Fruit fly (Drosophila melanogaster) whole organism, embryonic: ENCODE results near the gene Cad96Cb.

Source experiments
- ATbp ChIP-seq: fragments of 200-800 bp; sonication (Bioruptor generic); optimal IDR thresholded peaks from 2 replicates; lab custom pipeline; 2017; ENCODE audit warnings: missing biosample characterization, mild to moderate bottlenecking, missing genetic modification characterization, missing genetic modification reagents
- Atf6 ChIP-seq: fragments of 200-800 bp; sonication (Bioruptor generic); IDR thresholded peaks from 2 replicates; pipeline ENCODE4 v1.3.6; 2022; ENCODE audit warnings: missing biosample characterization, missing genetic modification characterization
- Bteb2 ChIP-seq: fragments of 200-800 bp; sonication (Bioruptor generic); optimal IDR thresholded peaks from 2 replicates; lab custom pipeline; 2016; ENCODE audit warnings: missing biosample characterization, missing genetic modification characterization
- CG10209 ChIP-seq: fragments of 200-800 bp; sonication (Bioruptor generic); optimal IDR thresholded peaks from 3 replicates; lab custom pipeline; 2017; ENCODE audit warnings: missing biosample characterization, mild to moderate bottlenecking, missing genetic modification characterization, missing genetic modification reagents
- CG10654 ChIP-seq: fragments of 200-800 bp; sonication (Bioruptor generic); optimal IDR thresholded peaks from 2 replicates; lab custom pipeline; 2016; ENCODE audit warnings: missing biosample characterization, missing genetic modification characterization
- CG11504 ChIP-seq: fragments of 200-800 bp; sonication (Bioruptor generic); optimal IDR thresholded peaks from 3 replicates; lab custom pipeline; 2019; ENCODE audit warnings: missing biosample characterization, mild to moderate bottlenecking, missing genetic modification characterization, moderate library complexity
- CG12155 ChIP-seq: fragments of 200-800 bp; sonication (Bioruptor generic); optimal IDR thresholded peaks from 3 replicates; lab custom pipeline; 2016; ENCODE audit warnings: missing biosample characterization, missing genetic modification characterization
- CG1233 ChIP-seq: fragments of 200-800 bp; sonication (Bioruptor generic); optimal IDR thresholded peaks from 4 replicates; lab custom pipeline; 2018; ENCODE audit warnings: missing biosample characterization, mild to moderate bottlenecking, missing genetic modification characterization
- CG15269 ChIP-seq: fragments of 200-800 bp; sonication (Bioruptor generic); optimal IDR thresholded peaks from 2 replicates; lab custom pipeline; 2018; ENCODE audit warnings: missing biosample characterization, mild to moderate bottlenecking, missing genetic modification characterization, moderate library complexity
- CG15514 ChIP-seq: fragments of 200-800 bp; sonication (Bioruptor generic); optimal IDR thresholded peaks from 3 replicates; lab custom pipeline; 2017; ENCODE audit warnings: missing biosample characterization, missing genetic modification characterization, mild to moderate bottlenecking, moderate library complexity, missing genetic modification reagents
- CG15601 ChIP-seq: fragments of 200-800 bp; sonication (Bioruptor generic); optimal IDR thresholded peaks from 3 replicates; lab custom pipeline; 2019; ENCODE audit warnings: missing biosample characterization, mild to moderate bottlenecking, missing genetic modification characterization, moderate library complexity
- CG17186 ChIP-seq: fragments of 200-800 bp; sonication (Bioruptor generic); optimal IDR thresholded peaks from 3 replicates; lab custom pipeline; 2017; ENCODE audit warnings: missing biosample characterization, missing genetic modification reagents, missing genetic modification characterization
- CG17359 ChIP-seq: fragments of 200-800 bp; sonication (Bioruptor generic); optimal IDR thresholded peaks from 3 replicates; lab custom pipeline; 2018; ENCODE audit warnings: missing biosample characterization, mild to moderate bottlenecking, missing genetic modification characterization, moderate library complexity
- CG2199 ChIP-seq: fragments of 200-800 bp; sonication (Bioruptor generic); IDR thresholded peaks from 3 replicates; pipeline ENCODE4 v1.3.6; 2022; ENCODE audit warnings: missing biosample characterization, missing genetic modification characterization
- CG32532 ChIP-seq: fragments of 200-800 bp; sonication (Bioruptor generic); IDR thresholded peaks from 2 replicates; pipeline ENCODE4 v1.3.6; 2022; ENCODE audit warnings: missing biosample characterization, missing genetic modification characterization
- CG3726 ChIP-seq: fragments of 200-800 bp; sonication (Bioruptor generic); IDR thresholded peaks from 3 replicates; pipeline ENCODE4, ENCODE4 v1.3.6; 2022; ENCODE audit warnings: missing biosample characterization, missing genetic modification characterization
- CG42726 ChIP-seq: fragments of 200-800 bp; sonication (Bioruptor generic); IDR thresholded peaks from 2 replicates; pipeline ENCODE4 v1.3.6; 2022; ENCODE audit warnings: missing biosample characterization, missing genetic modification characterization; ENCODE audit not compliant: partially characterized antibody
- CG6813 ChIP-seq: fragments of 200-800 bp; sonication (Bioruptor generic); optimal IDR thresholded peaks from 2 replicates; lab custom pipeline; 2017; ENCODE audit warnings: missing biosample characterization, missing genetic modification characterization, mild to moderate bottlenecking, moderate library complexity, missing genetic modification reagents
- CG7357 ChIP-seq: fragments of 200-800 bp; sonication (Bioruptor generic); IDR thresholded peaks from 3 replicates; pipeline ENCODE4 v1.3.6; 2022; ENCODE audit warnings: missing biosample characterization, missing genetic modification characterization
- CG8290 ChIP-seq, 3 experiments: fragments of 200-800 bp; sonication (Bioruptor generic); optimal IDR thresholded peaks; 2 replicates each; lab custom pipeline; 2016 to 2019; ENCODE audit warnings: missing biosample characterization in 3 of 3, missing genetic modification characterization in 3 of 3, mild to moderate bottlenecking in 2 of 3, moderate library complexity in 1 of 3
- CG8478 ChIP-seq: fragments of >200 bp; optimal IDR thresholded peaks from 2 replicates; lab custom pipeline; 2018
- CG9727 ChIP-seq: fragments of 200-800 bp; sonication (Bioruptor generic); optimal IDR thresholded peaks from 3 replicates; lab custom pipeline; 2017; ENCODE audit warnings: missing biosample characterization, mild to moderate bottlenecking, missing genetic modification characterization
- D19B ChIP-seq: fragments of 200-800 bp; sonication (Bioruptor generic); optimal IDR thresholded peaks from 2 replicates; lab custom pipeline; 2017; ENCODE audit warnings: missing biosample characterization, mild to moderate bottlenecking, missing genetic modification characterization
- Dll ChIP-seq: fragments of 200-800 bp; sonication (Bioruptor generic); IDR thresholded peaks from 4 replicates; pipeline ENCODE4 v1.3.6; 2022; ENCODE audit warnings: missing biosample characterization, missing genetic modification characterization; ENCODE audit not compliant: partially characterized antibody
- ERR ChIP-seq: fragments of 200-800 bp; sonication (Bioruptor generic); optimal IDR thresholded peaks from 2 replicates; lab custom pipeline; 2016; ENCODE audit warnings: missing biosample characterization, missing genetic modification characterization
- Elba2 ChIP-seq: fragments of 200-800 bp; sonication (Bioruptor generic); optimal IDR thresholded peaks from 3 replicates; lab custom pipeline; 2016; ENCODE audit warnings: missing biosample characterization, missing genetic modification characterization
- H2.0 ChIP-seq: fragments of 200-800 bp; sonication (Bioruptor generic); IDR thresholded peaks from 2 replicates; pipeline ENCODE4 v1.3.6; 2022; ENCODE audit warnings: missing biosample characterization, missing genetic modification characterization
- MTF-1 ChIP-seq: fragments of 200-800 bp; sonication (Bioruptor generic); optimal IDR thresholded peaks from 2 replicates; lab custom pipeline; 2018; ENCODE audit warnings: missing biosample characterization, mild to moderate bottlenecking, missing genetic modification characterization, borderline replicate concordance
- NC2β ChIP-seq: fragments of 200-800 bp; sonication (Bioruptor generic); optimal IDR thresholded peaks from 2 replicates; lab custom pipeline; 2016; ENCODE audit warnings: missing biosample characterization, missing genetic modification characterization
- Neu2 ChIP-seq: fragments of 200-800 bp; sonication (Bioruptor generic); optimal IDR thresholded peaks from 3 replicates; lab custom pipeline; 2016; ENCODE audit warnings: missing biosample characterization, missing genetic modification characterization, borderline replicate concordance
- Poxn ChIP-seq: fragments of 200-800 bp; sonication (Bioruptor generic); IDR thresholded peaks from 2 replicates; pipeline ENCODE4 v1.3.6; 2022; ENCODE audit warnings: missing biosample characterization, missing genetic modification characterization
- Sin3A ChIP-seq: fragments of >200 bp; optimal IDR thresholded peaks from 2 replicates; lab custom pipeline; 2018
- Stat92E ChIP-seq, 3 experiments: fragments of >200 bp in 2 of 3; fragments of 200-800 bp in 1 of 3; sonication (Bioruptor generic) in 1 of 3; optimal IDR thresholded peaks; 2 replicates each; lab custom pipeline; 2017 to 2019; ENCODE audit warnings: missing biosample characterization in 3 of 3, missing genetic modification characterization in 3 of 3, mild to moderate bottlenecking in 1 of 3, moderate library complexity in 1 of 3
- Xrp1 ChIP-seq: fragments of 200-800 bp; sonication (Bioruptor generic); IDR thresholded peaks from 2 replicates; pipeline ENCODE4 v1.3.6; 2022; ENCODE audit warnings: missing biosample characterization, missing genetic modification characterization
- cg ChIP-seq: fragments of 200-800 bp; sonication (Bioruptor generic); optimal IDR thresholded peaks from 3 replicates; lab custom pipeline; 2019; ENCODE audit warnings: missing biosample characterization, mild to moderate bottlenecking, missing genetic modification characterization, moderate library complexity
- dan ChIP-seq: fragments of 200-800 bp; sonication (Bioruptor generic); IDR thresholded peaks from 2 replicates; pipeline ENCODE4 v1.3.6; 2022; ENCODE audit warnings: missing biosample characterization, missing genetic modification characterization
- fd102C ChIP-seq: fragments of 200-800 bp; sonication (Bioruptor generic); optimal IDR thresholded peaks from 2 replicates; lab custom pipeline; 2018; ENCODE audit warnings: missing biosample characterization, mild to moderate bottlenecking, missing genetic modification characterization, moderate library complexity
- fd3F ChIP-seq: fragments of 200-800 bp; sonication (Bioruptor generic); optimal IDR thresholded peaks from 2 replicates; lab custom pipeline; 2018; ENCODE audit warnings: missing biosample characterization, mild to moderate bottlenecking, missing genetic modification characterization, moderate library complexity
- fru ChIP-seq: fragments of >200 bp; optimal IDR thresholded peaks from 2 replicates; lab custom pipeline; 2017
- gsb ChIP-seq: fragments of 200-800 bp; sonication (Bioruptor generic); IDR thresholded peaks from 2 replicates; pipeline ENCODE4 v1.3.6; 2022; ENCODE audit warnings: missing biosample characterization, missing genetic modification characterization
- hkb ChIP-seq, 2 experiments: fragments of 200-800 bp in 1 of 2; fragments of >200 bp in 1 of 2; sonication (Bioruptor generic) in 1 of 2; IDR thresholded peaks in 1 of 2; optimal IDR thresholded peaks in 1 of 2; 2 replicates each; pipeline versions ENCODE4 v1.3.6 to Lab custom; 2017 to 2022; ENCODE audit warnings: missing biosample characterization in 1 of 2, missing genetic modification characterization in 1 of 2
- ken ChIP-seq: fragments of 200-800 bp; sonication (Bioruptor generic); IDR thresholded peaks from 3 replicates; pipeline ENCODE4 v1.3.6; 2022; ENCODE audit warnings: missing biosample characterization, missing genetic modification characterization
- klu ChIP-seq: fragments of 200-800 bp; sonication (Bioruptor generic); IDR thresholded peaks from 2 replicates; pipeline ENCODE4 v1.3.6; 2022; ENCODE audit warnings: missing biosample characterization, missing genetic modification characterization
- kni ChIP-seq: fragments of 200-800 bp; sonication (Bioruptor generic); optimal IDR thresholded peaks from 3 replicates; lab custom pipeline; 2017; ENCODE audit warnings: mild to moderate bottlenecking, missing biosample characterization, missing genetic modification reagents, missing genetic modification characterization
- peb ChIP-seq: fragments of 200-800 bp; sonication (Bioruptor generic); IDR thresholded peaks from 2 replicates; pipeline ENCODE4 v1.3.6; 2022; ENCODE audit warnings: missing biosample characterization, missing genetic modification characterization
- pfk ChIP-seq: fragments of 200-800 bp; sonication (Bioruptor generic); optimal IDR thresholded peaks from 2 replicates; lab custom pipeline; 2018; ENCODE audit warnings: missing biosample characterization, mild to moderate bottlenecking, missing genetic modification characterization, moderate library complexity
- sisA ChIP-seq: fragments of 200-800 bp; sonication (Bioruptor generic); IDR thresholded peaks from 2 replicates; pipeline ENCODE4 v1.3.6; 2022; ENCODE audit warnings: missing biosample characterization, missing genetic modification characterization
- tgo ChIP-seq: fragments of 200-800 bp; sonication (Bioruptor generic); IDR thresholded peaks from 3 replicates; pipeline ENCODE4 v1.3.6; 2022; ENCODE audit warnings: missing biosample characterization, missing genetic modification characterization
- tin ChIP-seq: fragments of 200-800 bp; sonication (Bioruptor generic); optimal IDR thresholded peaks from 3 replicates; lab custom pipeline; 2016; ENCODE audit warnings: missing biosample characterization, missing genetic modification characterization
- tll ChIP-seq, 2 experiments: fragments of 200-800 bp in 1 of 2; fragments of >200 bp in 1 of 2; sonication (Bioruptor generic) in 1 of 2; optimal IDR thresholded peaks; 2 replicates each; lab custom pipeline; 2017 to 2019; ENCODE audit warnings: missing biosample characterization in 2 of 2, missing genetic modification characterization in 2 of 2, mild to moderate bottlenecking in 1 of 2, moderate library complexity in 1 of 2

Gene Cad96Cb

DNA sequence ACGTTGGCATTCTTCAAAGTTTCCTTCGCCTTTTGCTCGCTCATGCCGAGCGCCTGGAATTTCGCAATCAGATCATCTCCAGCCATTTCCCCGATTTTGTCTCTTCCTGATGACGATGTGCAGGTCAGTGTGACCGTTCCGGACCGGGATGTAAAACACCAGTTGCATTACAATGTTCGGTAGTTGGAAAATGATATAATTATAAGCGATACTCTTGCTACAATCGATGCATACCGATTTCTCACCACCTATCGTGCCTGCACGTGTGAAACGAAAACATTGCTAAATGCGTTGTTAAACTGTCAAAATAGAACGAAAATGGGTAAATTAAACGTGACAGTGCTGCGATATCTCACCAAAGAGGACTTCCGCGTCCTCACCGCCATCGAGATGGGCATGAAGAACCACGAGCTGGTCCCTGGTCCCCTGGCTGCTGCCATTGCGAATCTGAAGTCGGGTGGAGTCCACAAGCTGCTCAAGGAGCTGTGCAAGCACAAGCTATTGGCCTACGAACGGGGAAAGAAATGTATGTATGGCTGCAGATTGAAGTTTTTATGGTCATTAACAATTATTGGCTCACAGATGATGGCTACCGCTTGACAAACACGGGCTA is 33.6 kb upstream of the Cad96Cb start, which contains the start of the genes GlnRS and RIOK2 (continued):
- TF ChIP-seq Atf6 (GFP tag; lab: Robert Waterston, UW), result no peak
- TF ChIP-seq CG42726, result peak; percentile 91
- TF ChIP-seq D19B, result no peak
- TF ChIP-seq NC2β (GFP tag; lab: Kevin White, UChicago), result peak; percentile 45
- no peak for TF ChIP-seq Bteb2 (GFP tag; lab: Kevin White, UChicago)
- TF ChIP-seq CG6813 (GFP tag; lab: Kevin White, UChicago), result no peak
- no peak for TF ChIP-seq Poxn (GFP tag; lab: Robert Waterston, UW)
- TF ChIP-seq CG10654 (GFP tag; lab: Kevin White, UChicago), result no peak
- no peak for TF ChIP-seq tgo (GFP tag; lab: Robert Waterston, UW)
- peak; percentile 99 for TF ChIP-seq CG7357 (GFP tag; lab: Robert Waterston, UW)
- no peak for TF ChIP-seq CG8478 (lab: Kevin White, UChicago)
- TF ChIP-seq Elba2 (GFP tag; lab: Kevin White, UChicago), result no peak
- TF ChIP-seq CG9727 (GFP tag; lab: Kevin White, UChicago), result peak; percentile 0
- no peak for TF ChIP-seq hkb (optimal IDR thresholded peaks at IDR 0.05; lab: Kevin White, UChicago)
- no peak for TF ChIP-seq hkb (GFP tag; IDR thresholded peaks at IDR 0.05; lab: Robert Waterston, UW)
- TF ChIP-seq CG12155 (GFP tag; lab: Kevin White, UChicago), result no peak
- no peak for TF ChIP-seq tll (GFP tag; optimal IDR thresholded peaks at IDR 0.05; lab: Kevin White, UChicago)
- peak; percentile 77 for TF ChIP-seq CG17186 (GFP tag; lab: Kevin White, UChicago)
- TF ChIP-seq CG17359 (tag; lab: Kevin White, UChicago), result no peak
- no peak for TF ChIP-seq tin (GFP tag; lab: Kevin White, UChicago)
- no peak for TF ChIP-seq fd3F (GFP tag; lab: Kevin White, UChicago)
- no peak for TF ChIP-seq CG2199 (GFP tag; lab: Robert Waterston, UW)
- TF ChIP-seq fd102C (GFP tag; lab: Kevin White, UChicago), result no peak
- TF ChIP-seq CG1233 (GFP tag; lab: Kevin White, UChicago), result no peak
- TF ChIP-seq CG32532 (GFP tag; lab: Robert Waterston, UW), result no peak
- TF ChIP-seq klu (GFP tag; lab: Robert Waterston, UW), result no peak
- no peak for TF ChIP-seq pfk (GFP tag; lab: Kevin White, UChicago)
- TF ChIP-seq H2.0, result no peak
- TF ChIP-seq CG3726 (GFP tag; lab: Robert Waterston, UW), result no peak
- no peak for TF ChIP-seq dan (GFP tag; lab: Robert Waterston, UW)
- TF ChIP-seq ERR, result peak; percentile 35
- TF ChIP-seq CG15601 (tag; lab: Kevin White, UChicago), result no peak
- TF ChIP-seq gsb (GFP tag; lab: Robert Waterston, UW), result no peak
- no peak for TF ChIP-seq CG8290 (GFP tag; optimal IDR thresholded peaks at IDR 0.05; lab: Kevin White, UChicago)
- TF ChIP-seq CG8290 (tag; optimal IDR thresholded peaks at IDR 0.05; lab: Kevin White, UChicago), result no peak
- no peak for TF ChIP-seq ken (GFP tag; lab: Robert Waterston, UW)
- TF ChIP-seq Dll, result peak; percentile 95
- TF ChIP-seq CG11504, result no peak
- TF ChIP-seq CG15269 (tag; lab: Kevin White, UChicago), result no peak
- TF ChIP-seq CG10209 (GFP tag; lab: Kevin White, UChicago), result no peak
- TF ChIP-seq Sin3A, result peak; percentile 78
- peak; percentile 10 for TF ChIP-seq Neu2 (GFP tag; lab: Kevin White, UChicago)
- TF ChIP-seq cg (GFP tag; lab: Kevin White, UChicago), result no peak
- no peak for TF ChIP-seq sisA (GFP tag; lab: Robert Waterston, UW)
- TF ChIP-seq ATbp (GFP tag; lab: Kevin White, UChicago), result no peak
- TF ChIP-seq Xrp1 (GFP tag; lab: Robert Waterston, UW), result 0 out of 2 replicates have a peak, but pooled peaks have one; percentile 15
- TF ChIP-seq peb (GFP tag; lab: Robert Waterston, UW), result no peak
- peak in 1 of 3 experiments; percentile 12 for TF ChIP-seq Stat92E (GFP tag; optimal IDR thresholded peaks at IDR 0.05; lab: Kevin White, UChicago)
- TF ChIP-seq CG15514 (GFP tag; lab: Kevin White, UChicago), result peak; percentile 83
- TF ChIP-seq kni (GFP tag; lab: Kevin White, UChicago), result no peak
- no peak for TF ChIP-seq MTF-1 (GFP tag; lab: Kevin White, UChicago)
- no peak for TF ChIP-seq fru (lab: Kevin White, UChicago)
